Worm (Caenorhabditis elegans): ENCODE data around the gene C33D9.8.
A peak's percentile ranks its signal among the peaks of the same experiment; 100 is the strongest.

C33D9.8 gene

DNA sequence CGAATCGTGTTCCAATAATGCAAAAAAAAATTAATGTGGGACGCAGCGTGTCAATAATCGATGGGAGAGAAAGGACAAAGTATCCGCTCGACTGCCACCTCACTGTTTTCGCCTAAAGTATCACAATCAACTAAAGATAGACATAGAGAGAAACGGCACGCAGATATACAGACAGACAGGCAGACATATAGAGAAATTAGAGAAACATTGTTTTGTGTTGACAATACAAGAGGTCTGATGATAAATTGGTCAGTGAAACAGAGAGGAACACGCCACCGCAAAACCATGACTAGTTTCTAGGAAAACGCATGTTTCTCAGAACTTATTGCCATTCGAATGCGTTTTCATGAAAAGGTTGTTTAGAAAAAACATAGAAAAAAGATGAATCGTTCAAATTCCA lies 44.0 kb upstream of the C33D9.8 start, which contains the start of gene T28C6.8 (continued):
- no peak for TF ChIP-seq ceh-27 (GFP tag; optimal IDR thresholded peaks at IDR 0.05)
- no peak for TF ChIP-seq egrh-3 (GFP tag; IDR thresholded peaks at IDR 0.05)

DNA sequence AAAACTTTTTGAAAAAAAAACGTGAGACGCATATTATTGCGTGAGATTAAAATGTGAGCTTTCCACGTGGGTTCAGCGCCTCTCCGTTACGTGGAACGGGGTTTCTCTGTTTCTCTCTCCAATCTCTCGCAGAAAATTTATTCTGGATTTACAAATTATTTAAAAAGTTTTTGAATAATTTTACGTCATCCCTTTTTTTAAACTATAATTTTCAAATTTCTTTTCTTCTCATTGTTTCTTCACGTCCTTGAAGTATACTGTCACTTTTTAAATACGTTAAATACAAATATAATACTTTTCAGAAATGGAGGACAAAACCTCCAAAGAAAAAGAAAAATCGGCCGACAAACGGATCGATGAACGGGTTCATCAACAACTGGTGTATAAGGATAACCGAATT lies 40.9 kb upstream of the C33D9.8 start, which contains the start of gene T28C6.7:
T28C6.7 (plus strand) TSS at position 301 of the 400 bp plus-strand sequence.
- TF ChIP-seq egl-18 (GFP tag; IDR thresholded peaks at IDR 0.05) (no peak), zim-3 (tag; optimal IDR thresholded peaks at IDR 0.05) (no peak), snpc-4 (GFP tag; optimal IDR thresholded peaks at IDR 0.05) (no peak), snpc-4 (tag; optimal IDR thresholded peaks at IDR 0.05) (no peak), ceh-100 (GFP tag; IDR thresholded peaks at IDR 0.05) (no peak), ceh-27 (GFP tag; optimal IDR thresholded peaks at IDR 0.05) (no peak), nhr-80 (tag; optimal IDR thresholded peaks at IDR 0.05) (no peak), mel-28 (tag; optimal IDR thresholded peaks at IDR 0.05; ENCODE audit: borderline replicate concordance) (no peak), attf-5 (GFP tag; optimal IDR thresholded peaks at IDR 0.05) (no peak)

DNA sequence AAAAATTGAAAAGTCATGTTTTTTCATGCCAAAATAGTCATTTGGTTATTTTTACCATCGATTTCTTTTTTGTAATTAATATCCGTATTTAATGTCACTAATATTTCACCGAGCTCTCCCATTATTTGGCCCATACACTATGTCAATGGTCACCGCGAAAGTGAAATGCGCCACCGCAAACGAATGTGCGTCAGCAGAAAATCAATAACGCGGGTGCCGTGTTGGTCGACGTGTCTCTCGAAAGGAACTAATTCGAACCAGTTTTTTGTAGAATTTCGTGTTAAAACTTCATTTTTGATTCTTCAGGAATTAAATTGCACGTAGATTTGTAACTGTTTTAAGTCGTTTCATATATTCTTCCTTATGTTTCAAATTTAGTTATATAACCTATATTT lies 40.1 kb upstream of the C33D9.8 start:
- TF ChIP-seq nhr-80 (tag; optimal IDR thresholded peaks at IDR 0.05) (peak; percentile 17), ztf-18 (tag; optimal IDR thresholded peaks at IDR 0.05) (peak; percentile 69), ztf-26 (tag; optimal IDR thresholded peaks at IDR 0.05) (no peak), let-607 (tag; optimal IDR thresholded peaks at IDR 0.05) (peak; percentile 19 to 27), tbp1 (GFP tag; optimal IDR thresholded peaks at IDR 0.05) (no peak), lin-26 (GFP tag; IDR thresholded peaks at IDR 0.05) (no peak)

DNA sequence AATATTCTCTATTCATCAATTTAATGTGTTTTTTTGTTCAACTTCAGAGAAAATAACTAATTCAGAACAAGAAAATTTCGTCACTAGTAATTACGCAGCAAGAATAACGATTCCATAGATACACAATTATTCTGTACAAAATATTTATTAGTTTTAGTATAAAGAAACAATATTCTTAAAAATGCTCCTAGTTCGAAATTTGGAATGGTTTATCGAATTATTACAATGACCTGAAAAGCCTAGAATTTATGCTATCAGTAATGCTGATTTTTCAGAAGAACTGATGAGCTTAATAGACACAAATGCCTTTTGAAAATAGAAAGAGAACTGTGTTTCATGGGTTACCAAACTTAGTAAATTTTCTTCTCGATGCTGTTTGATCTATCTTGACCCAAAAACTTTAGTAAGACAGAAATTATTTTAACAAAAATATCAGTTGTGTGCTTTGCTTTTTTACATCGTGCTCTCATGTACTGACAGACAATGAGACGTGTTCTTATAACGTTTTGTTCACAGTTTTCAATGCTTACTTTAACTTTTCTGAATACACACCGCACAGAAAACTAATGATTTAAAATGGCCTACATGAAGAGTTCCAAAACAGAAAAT lies 39.5 kb upstream of the C33D9.8 start:
- TF ChIP-seq ama-1 (optimal IDR thresholded peaks at IDR 0.05) (peak; percentile 32), ama-1 (GFP tag; optimal IDR thresholded peaks at IDR 0.05) (no peak), attf-5 (GFP tag; optimal IDR thresholded peaks at IDR 0.05) (no peak)

DNA sequence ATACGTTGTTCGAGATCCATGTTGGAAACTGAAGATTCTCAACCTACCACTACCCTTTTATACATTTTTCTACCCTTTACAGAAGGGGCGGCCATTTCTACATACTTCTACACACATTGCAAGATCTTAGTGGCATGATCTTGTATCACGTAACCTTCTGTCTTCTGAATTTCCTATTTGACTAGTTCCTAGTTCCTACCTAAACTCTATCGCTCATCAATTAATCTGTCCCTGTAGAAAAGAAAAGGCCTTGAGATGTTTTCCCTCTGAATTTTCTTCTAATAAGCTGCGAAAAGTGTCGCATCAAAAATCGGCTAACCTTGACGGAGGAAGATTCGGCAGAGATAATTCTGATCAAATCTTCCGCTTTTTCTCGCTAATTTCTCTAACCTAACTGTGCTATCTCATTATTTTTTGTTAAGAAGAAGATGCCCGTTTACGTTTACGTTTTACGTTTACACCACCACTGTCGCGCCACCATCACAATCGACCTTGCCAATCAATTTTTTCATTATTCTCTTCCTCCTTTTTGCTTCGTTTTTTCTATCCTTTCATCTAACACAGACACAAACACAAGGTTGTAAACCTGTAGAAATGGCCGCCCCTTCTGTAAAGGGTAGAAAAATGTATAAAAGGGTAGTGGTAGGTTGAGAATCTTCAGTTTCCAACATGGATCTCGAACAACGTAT lies 37.7 kb upstream of the C33D9.8 start, which contains the start of the genes col-117 and col-3:
col-117 (minus strand) TSS at position 51 of the 689 bp plus-strand sequence.
col-3 (plus strand) TSS at position 639 of the 689 bp plus-strand sequence.
- no peak for TF ChIP-seq mel-28 (tag; optimal IDR thresholded peaks at IDR 0.05; ENCODE audit: borderline replicate concordance)
- no peak for TF ChIP-seq egl-44 (GFP tag; IDR thresholded peaks at IDR 0.05)
- TF ChIP-seq hlh-12 (tag; optimal IDR thresholded peaks at IDR 0.05) = no peak
- no peak for TF ChIP-seq rcor-1 (GFP tag; IDR thresholded peaks at IDR 0.05)
- TF ChIP-seq egrh-3 (GFP tag; IDR thresholded peaks at IDR 0.05) = no peak
- TF ChIP-seq ztf-6 (GFP tag; IDR thresholded peaks at IDR 0.05) = no peak
- TF ChIP-seq lin-40 (tag; optimal IDR thresholded peaks at IDR 0.05) = no peak
- no peak for TF ChIP-seq sptf-2 (GFP tag; optimal IDR thresholded peaks at IDR 0.05)
- TF ChIP-seq tbx-9 (tag; optimal IDR thresholded peaks at IDR 0.05; ENCODE audit: borderline replicate concordance) = no peak
- no peak for TF ChIP-seq zfh-2 (GFP tag; conservative IDR thresholded peaks at IDR 0.05)
- no peak for TF ChIP-seq fkh-3 (tag; optimal IDR thresholded peaks at IDR 0.05)
- no peak for TF ChIP-seq madf-3 (GFP tag; IDR thresholded peaks at IDR 0.05)
- TF ChIP-seq ekl-4 (GFP tag; IDR thresholded peaks at IDR 0.05) = no peak

DNA sequence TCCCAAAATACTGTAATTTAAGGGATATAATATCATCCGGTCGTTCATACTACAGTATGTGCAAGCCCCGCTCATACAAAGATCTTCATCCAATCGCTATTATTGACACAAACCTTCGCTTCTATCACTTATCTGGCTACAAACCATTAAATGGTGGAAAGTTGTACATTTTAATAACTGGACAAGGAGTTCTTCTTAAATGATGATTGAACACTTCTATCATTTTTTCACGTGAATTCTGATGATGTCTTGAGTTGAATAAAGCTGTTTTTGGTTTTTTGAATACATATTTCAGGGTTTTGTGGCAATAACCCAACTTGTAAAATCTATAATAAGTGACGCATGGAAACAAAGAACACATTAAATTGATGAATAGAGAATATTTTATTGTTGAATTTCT lies 36.0 kb upstream of the C33D9.8 start:
- TF ChIP-seq die-1 (tag; optimal IDR thresholded peaks at IDR 0.05) = no peak
- TF ChIP-seq F37B4.10 (GFP tag; IDR thresholded peaks at IDR 0.05) = no peak
- TF ChIP-seq F10E7.11 (tag; optimal IDR thresholded peaks at IDR 0.05) = no peak
- TF ChIP-seq Y53F4B.3 (GFP tag; IDR thresholded peaks at IDR 0.05) = no peak
- TF ChIP-seq C06A6.2 (GFP tag; conservative IDR thresholded peaks at IDR 0.05) = no peak
- no peak for TF ChIP-seq attf-6 (GFP tag; IDR thresholded peaks at IDR 0.05)
- no peak for TF ChIP-seq T07F8.4 (tag; optimal IDR thresholded peaks at IDR 0.05)
- no peak for TF ChIP-seq hsf-1 (GFP tag; IDR thresholded peaks at IDR 0.05)
- TF ChIP-seq nhr-90 (tag; optimal IDR thresholded peaks at IDR 0.05) = no peak
- no peak for TF ChIP-seq dpl-1 (GFP tag; optimal IDR thresholded peaks at IDR 0.05)
- TF ChIP-seq hlh-26 (GFP tag; conservative IDR thresholded peaks at IDR 0.05) = no peak
- no peak for TF ChIP-seq lin-54 (GFP tag; optimal IDR thresholded peaks at IDR 0.05)
- no peak for TF ChIP-seq ceh-91 (GFP tag; IDR thresholded peaks at IDR 0.05)
- no peak for TF ChIP-seq ceh-27 (GFP tag; optimal IDR thresholded peaks at IDR 0.05)

Measured in whole organism, young adult.